Worm (Caenorhabditis elegans): ENCODE measurements around the gene sri-33.
"Not testable (repeated sequence)": the region's sequence is repeated elsewhere in the genome, so short reads cannot be mapped to it uniquely, and the experiment has no call there.

DNA sequence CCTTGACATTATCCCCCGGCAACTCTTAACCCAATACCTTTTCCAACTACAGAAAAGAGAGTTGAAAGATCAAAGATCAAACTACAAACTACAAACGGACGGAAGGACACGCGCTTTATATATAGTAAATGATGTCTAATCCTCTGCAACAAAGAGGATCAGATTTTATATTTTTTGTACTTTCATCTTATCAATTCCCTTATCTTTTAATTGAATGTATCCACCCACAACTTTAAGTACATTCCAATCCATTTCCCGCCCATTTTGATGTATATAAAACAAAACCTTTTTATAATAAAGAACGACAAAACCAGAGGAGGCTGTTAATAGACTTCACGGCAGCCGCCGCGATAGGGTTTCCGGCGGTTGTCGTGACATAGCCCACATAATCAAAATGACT, 21.0 kb upstream of the sri-33 start, which contains the start of gene sri-40:
- not testable (repeated sequence) for TF ChIP-seq set-16 (GFP tag; IDR thresholded peaks at IDR 0.05); pqm-1 (tag; optimal IDR thresholded peaks at IDR 0.05); unc-62 (GFP tag; optimal IDR thresholded peaks at IDR 0.05 in 1 of 2); unc-62 (tag; optimal IDR thresholded peaks at IDR 0.05); mdl-1 (tag; optimal IDR thresholded peaks at IDR 0.05); fos-1 (tag; optimal IDR thresholded peaks at IDR 0.05); ama-1 (optimal IDR thresholded peaks at IDR 0.05); F44E2.7 (GFP tag; IDR thresholded peaks at IDR 0.05)
